Fruit fly (Drosophila melanogaster) whole organism, pupa: ENCODE measurements around the gene C3G.

Experiments used
- CG10348 ChIP-seq: fragments of 200-800 bp; sonication (Bioruptor generic); IDR thresholded peaks from 2 replicates; pipeline ENCODE4 v1.3.6; 2022; ENCODE audit warnings: missing biosample characterization, missing genetic modification characterization
- CG12605 ChIP-seq: fragments of 200-800 bp; sonication (Bioruptor generic); IDR thresholded peaks from 2 replicates; pipeline ENCODE4 v1.3.6; 2022; ENCODE audit warnings: missing biosample characterization, missing genetic modification characterization
- CG13204 ChIP-seq: fragments of 200-800 bp; sonication (Bioruptor generic); optimal IDR thresholded peaks from 2 replicates; lab custom pipeline; 2018; ENCODE audit warnings: missing biosample characterization, mild to moderate bottlenecking, missing genetic modification characterization, moderate library complexity
- CG14655 ChIP-seq: fragments of 200-800 bp; sonication (Bioruptor generic); optimal IDR thresholded peaks from 3 replicates; lab custom pipeline; 2017; ENCODE audit warnings: mild to moderate bottlenecking, missing biosample characterization, missing genetic modification reagents, missing genetic modification characterization
- CG15710 ChIP-seq: fragments of 200-800 bp; sonication (Bioruptor generic); optimal IDR thresholded peaks from 2 replicates; lab custom pipeline; 2018; ENCODE audit warnings: missing biosample characterization, mild to moderate bottlenecking, missing genetic modification characterization, moderate library complexity
- CG17806 ChIP-seq: fragments of 200-800 bp; sonication (Bioruptor generic); optimal IDR thresholded peaks from 2 replicates; lab custom pipeline; 2018; ENCODE audit warnings: missing biosample characterization, mild to moderate bottlenecking, missing genetic modification characterization, moderate library complexity
- CG32121 ChIP-seq: fragments of 200-800 bp; sonication (Bioruptor generic); IDR thresholded peaks from 2 replicates; pipeline ENCODE4 v1.3.6; 2022; ENCODE audit warnings: missing biosample characterization, missing genetic modification characterization
- CG34367 ChIP-seq: fragments of 200-800 bp; sonication (Bioruptor generic); optimal IDR thresholded peaks from 2 replicates; lab custom pipeline; 2018; ENCODE audit warnings: missing biosample characterization, mild to moderate bottlenecking, missing genetic modification characterization
- CG4496 ChIP-seq: fragments of 200-800 bp; sonication (Bioruptor generic); IDR thresholded peaks from 3 replicates; pipeline ENCODE4 v1.3.6; 2022; ENCODE audit warnings: missing biosample characterization, missing genetic modification characterization
- CG8159 ChIP-seq: fragments of 200-800 bp; sonication (Bioruptor generic); optimal IDR thresholded peaks from 3 replicates; lab custom pipeline; 2018; ENCODE audit warnings: missing biosample characterization, mild to moderate bottlenecking, missing genetic modification characterization, moderate library complexity
- CG8301 ChIP-seq: fragments of 200-800 bp; sonication (Bioruptor generic); optimal IDR thresholded peaks from 2 replicates; lab custom pipeline; 2018; ENCODE audit warnings: missing biosample characterization, mild to moderate bottlenecking, missing genetic modification characterization
- CG9948 ChIP-seq: fragments of 200-800 bp; sonication (Bioruptor generic); optimal IDR thresholded peaks from 2 replicates; lab custom pipeline; 2018; ENCODE audit warnings: missing biosample characterization, mild to moderate bottlenecking, missing genetic modification characterization, moderate library complexity
- D1 ChIP-seq: fragments of 200-800 bp; sonication (Bioruptor generic); optimal IDR thresholded peaks from 2 replicates; lab custom pipeline; 2018; ENCODE audit warnings: missing biosample characterization, mild to moderate bottlenecking, missing genetic modification characterization, moderate library complexity
- EcR ChIP-seq: fragments of 200-800 bp; sonication (Bioruptor generic); optimal IDR thresholded peaks from 3 replicates; lab custom pipeline; 2019; ENCODE audit warnings: missing biosample characterization, missing genetic modification characterization, mild to moderate bottlenecking, moderate library complexity, missing genetic modification reagents
- Ets98B ChIP-seq: fragments of 200-800 bp; sonication (Bioruptor generic); IDR thresholded peaks from 2 replicates; pipeline ENCODE4 v1.3.6; 2022; ENCODE audit warnings: missing biosample characterization, missing genetic modification characterization
- Pif1A ChIP-seq: fragments of 200-800 bp; sonication (Bioruptor generic); optimal IDR thresholded peaks from 3 replicates; lab custom pipeline; 2016; ENCODE audit warnings: missing biosample characterization, missing genetic modification characterization
- Pif1B ChIP-seq: fragments of 200-800 bp; sonication (Bioruptor generic); optimal IDR thresholded peaks from 3 replicates; lab custom pipeline; 2016; ENCODE audit warnings: missing biosample characterization, missing genetic modification characterization
- Snoo ChIP-seq: fragments of 200-800 bp; sonication (Bioruptor generic); optimal IDR thresholded peaks from 3 replicates; lab custom pipeline; 2017; ENCODE audit warnings: missing biosample characterization, mild to moderate bottlenecking, missing genetic modification characterization, inconsistent platforms
- fd96Ca ChIP-seq: fragments of 200-800 bp; sonication (Bioruptor generic); IDR thresholded peaks from 3 replicates; pipeline ENCODE4 v1.3.6; 2022; ENCODE audit warnings: missing biosample characterization, missing genetic modification characterization
- gl ChIP-seq: fragments of 200-800 bp; sonication (Bioruptor generic); optimal IDR thresholded peaks from 2 replicates; lab custom pipeline; 2018; ENCODE audit warnings: missing biosample characterization, mild to moderate bottlenecking, missing genetic modification characterization
- rn ChIP-seq: fragments of 200-800 bp; sonication (Bioruptor generic); IDR thresholded peaks from 2 replicates; pipeline ENCODE4 v1.3.6; 2022; ENCODE audit warnings: missing biosample characterization, missing genetic modification characterization

The C3G gene

DNA sequence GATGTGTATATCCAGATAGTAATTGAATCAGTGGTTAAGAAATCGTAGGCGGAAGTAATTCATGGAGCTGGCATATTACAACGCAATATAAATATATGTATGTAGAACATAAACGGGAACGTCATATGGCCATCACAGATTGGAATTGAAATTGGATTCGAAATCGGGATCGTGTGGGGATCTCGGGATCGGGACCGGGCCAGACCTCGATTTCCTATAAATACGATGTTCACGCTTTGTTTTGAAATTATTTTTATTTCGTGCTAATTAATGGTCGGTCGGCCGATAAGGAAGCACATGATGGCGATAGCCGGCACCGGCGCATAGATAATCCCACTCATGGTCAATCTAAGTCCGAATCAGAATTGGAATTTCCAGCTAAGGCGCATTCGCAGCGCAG lies 27.1 kb downstream of the C3G start:
- TF ChIP-seq gl (tag; lab: Kevin White, UChicago): no peak
- no peak for TF ChIP-seq CG13204 (GFP tag; lab: Kevin White, UChicago)
- TF ChIP-seq CG8159 (tag; lab: Kevin White, UChicago): no peak
- TF ChIP-seq CG17806: no peak
- no peak for TF ChIP-seq CG14655 (GFP tag; lab: Kevin White, UChicago)
- no peak for TF ChIP-seq fd96Ca (GFP tag; lab: Robert Waterston, UW)
- TF ChIP-seq Ets98B (GFP tag; lab: Robert Waterston, UW): no peak
- TF ChIP-seq CG12605 (GFP tag; lab: Robert Waterston, UW): no peak
- no peak for TF ChIP-seq Pif1A (GFP tag; lab: Kevin White, UChicago)
- TF ChIP-seq EcR (GFP tag; lab: Kevin White, UChicago): no peak
- no peak for TF ChIP-seq Snoo (tag; lab: Kevin White, UChicago)

dm6 chrX:6775622-6776021 lies 27.8 kb downstream of the C3G start:
- TF ChIP-seq Pif1A (GFP tag; lab: Kevin White, UChicago) (no peak), CG15710 (peak; percentile 40), D1 (no peak), Ets98B (GFP tag; lab: Robert Waterston, UW) (no peak), EcR (GFP tag; lab: Kevin White, UChicago) (peak; percentile 53), CG8301 (tag; lab: Kevin White, UChicago) (no peak), CG8159 (tag; lab: Kevin White, UChicago) (peak; percentile 49), Snoo (tag; lab: Kevin White, UChicago) (peak; percentile 58), CG9948 (tag; lab: Kevin White, UChicago) (peak; percentile 15), CG12605 (GFP tag; lab: Robert Waterston, UW) (no peak), CG17806 (peak; percentile 8), CG32121 (GFP tag; lab: Robert Waterston, UW) (no peak)

DNA sequence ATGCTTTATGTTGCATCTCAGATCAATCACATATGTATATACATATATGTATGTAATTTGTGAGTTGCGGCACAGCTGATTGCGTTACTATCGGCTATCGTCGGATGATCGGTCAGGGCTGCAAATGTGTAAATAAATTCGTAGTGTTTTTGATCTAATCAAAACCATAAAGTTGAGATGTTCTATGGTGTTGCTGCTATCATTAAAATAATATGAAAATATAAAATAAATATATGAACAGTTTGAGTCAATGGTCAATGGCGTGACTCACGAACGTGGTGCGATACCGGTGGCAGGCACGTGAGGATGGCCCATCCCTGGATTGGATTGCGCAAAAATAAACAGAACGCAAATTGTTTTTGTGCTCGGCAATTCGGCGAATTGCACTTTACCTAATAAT lies 32.5 kb downstream of the C3G start, which contains the start of gene Coq7:
Gene Coq7, plus strand, starts transcription at position 302 of the 400 bp plus-strand sequence.
- peak; percentile 58 for TF ChIP-seq gl (tag; lab: Kevin White, UChicago)
- TF ChIP-seq CG12605 (GFP tag; lab: Robert Waterston, UW): peak; percentile 33; the same call in 1 of the 2 replicates
- TF ChIP-seq D1: no peak
- TF ChIP-seq Pif1B (GFP tag; lab: Kevin White, UChicago): no peak
- peak; percentile 83 for TF ChIP-seq CG32121 (GFP tag; lab: Robert Waterston, UW)
- no peak for TF ChIP-seq CG8301 (tag; lab: Kevin White, UChicago)
- peak; percentile 92 for TF ChIP-seq CG4496 (GFP tag; lab: Robert Waterston, UW)
- peak; percentile 86 for TF ChIP-seq Ets98B (GFP tag; lab: Robert Waterston, UW)
- peak; percentile 74 for TF ChIP-seq CG9948 (tag; lab: Kevin White, UChicago)
- peak; percentile 80 for TF ChIP-seq CG15710
- TF ChIP-seq rn (GFP tag; lab: Robert Waterston, UW): peak; percentile 85
- peak; percentile 74 for TF ChIP-seq CG34367 (tag; lab: Kevin White, UChicago)
- peak; percentile 80 for TF ChIP-seq CG17806
- TF ChIP-seq Snoo (tag; lab: Kevin White, UChicago): peak; percentile 71
- TF ChIP-seq CG13204 (GFP tag; lab: Kevin White, UChicago): no peak
- TF ChIP-seq fd96Ca (GFP tag; lab: Robert Waterston, UW): peak; percentile 94
- no peak for TF ChIP-seq EcR (GFP tag; lab: Kevin White, UChicago)
- TF ChIP-seq CG14655 (GFP tag; lab: Kevin White, UChicago): no peak
- peak; percentile 55 for TF ChIP-seq CG10348 (GFP tag; lab: Robert Waterston, UW)
- no peak for TF ChIP-seq CG8159 (tag; lab: Kevin White, UChicago)
- TF ChIP-seq, all 21 proteins: peak for 13

dm6 chrX:6759184-6759965 lies 44.0 kb downstream of the C3G start:
- TF ChIP-seq D1 (no peak), CG32121 (GFP tag; lab: Robert Waterston, UW) (no peak), EcR (GFP tag; lab: Kevin White, UChicago) (peak; percentile 16), rn (GFP tag; lab: Robert Waterston, UW) (no peak), CG9948 (tag; lab: Kevin White, UChicago) (no peak), Ets98B (GFP tag; lab: Robert Waterston, UW) (peak; percentile 33; the same call in 1 of the 2 replicates), CG8301 (tag; lab: Kevin White, UChicago) (no peak), CG34367 (tag; lab: Kevin White, UChicago) (no peak), CG12605 (GFP tag; lab: Robert Waterston, UW) (no peak), Pif1A (GFP tag; lab: Kevin White, UChicago) (no peak), CG4496 (GFP tag; lab: Robert Waterston, UW) (0 out of 3 replicates have a peak, but pooled peaks have one; percentile 30), CG14655 (GFP tag; lab: Kevin White, UChicago) (no peak)

- TF ChIP-seq D1: no peak
- TF ChIP-seq CG4496 (GFP tag; lab: Robert Waterston, UW): 0 out of 3 replicates have a peak, but pooled peaks have one; percentile 28
- TF ChIP-seq gl (tag; lab: Kevin White, UChicago): no peak
- no peak for TF ChIP-seq Ets98B (GFP tag; lab: Robert Waterston, UW)
- TF ChIP-seq CG8301 (tag; lab: Kevin White, UChicago): no peak
Observed at dm6 chrX:6756175-6756718, 47.1 kb downstream of the C3G start, which contains the start of gene sov. TSS of gene sov (plus strand) at chrX:6756322.
